Worm (Caenorhabditis elegans): ENCODE data around the gene rpia-1.

DNA sequence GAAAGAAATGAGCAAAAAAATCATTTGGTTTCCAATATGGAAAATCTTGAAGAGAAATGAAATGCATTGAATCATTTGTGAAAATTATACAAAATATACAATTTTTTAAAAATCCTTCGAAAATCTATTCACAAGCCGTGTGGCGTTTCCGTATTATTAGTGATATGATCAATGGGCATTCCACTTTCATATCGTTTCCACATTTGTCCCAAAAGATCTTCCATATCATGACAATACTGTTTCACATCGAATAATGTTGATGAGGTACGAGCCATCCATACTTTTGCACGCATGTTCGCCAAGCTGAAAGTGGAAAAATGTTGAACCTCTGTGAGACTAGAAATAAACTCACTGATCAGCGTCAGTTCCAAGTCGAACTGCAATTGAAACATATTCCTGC lies 23.4 kb downstream of the rpia-1 start:
- no peak for TF ChIP-seq pqm-1 (tag; optimal IDR thresholded peaks at IDR 0.05)
- TF ChIP-seq fos-1 (tag; optimal IDR thresholded peaks at IDR 0.05): no peak
- no peak for TF ChIP-seq fkh-10 (GFP tag; optimal IDR thresholded peaks at IDR 0.05)
- TF ChIP-seq zip-4 (GFP tag; optimal IDR thresholded peaks at IDR 0.05): no peak
- no peak for TF ChIP-seq elt-3 (tag; optimal IDR thresholded peaks at IDR 0.05)
- no peak for TF ChIP-seq isw-1 (GFP tag; IDR thresholded peaks at IDR 0.05)
- TF ChIP-seq nhr-76 (tag; optimal IDR thresholded peaks at IDR 0.05): no peak
- TF ChIP-seq lin-13 (GFP tag; optimal IDR thresholded peaks at IDR 0.05): no peak
